Worm (Caenorhabditis elegans) whole organism, L1 larva: ENCODE data around the gene F31B9.7.

Experiments
- ceh-8 ChIP-seq: fragments of 200-800 bp; sonication (Bioruptor generic); optimal IDR thresholded peaks from 2 replicates; lab custom pipeline; 2018; ENCODE audit warnings: mild to moderate bottlenecking, missing genetic modification characterization, moderate library complexity, missing compliant biosample characterization
- egl-13 ChIP-seq: sonication (generic microtip); optimal IDR thresholded peaks from 2 replicates; lab custom pipeline; 2016; ENCODE audit warnings: missing genotype, missing genetic modification reagents, missing genetic modification characterization, missing compliant biosample characterization
- ets-5 ChIP-seq: fragments of 200-800 bp; sonication (Bioruptor generic); IDR thresholded peaks from 2 replicates; pipeline ENCODE4 v1.3.6; 2022; ENCODE audit warnings: missing genetic modification characterization, missing compliant biosample characterization
- lin-39 ChIP-seq: fragments of 150-350 bp; optimal IDR thresholded peaks from 2 replicates; lab custom pipeline; 2014; ENCODE audit warnings: missing biosample characterization, missing genetic modification reagents, missing genetic modification characterization
- nhr-11 ChIP-seq: fragments of 150-350 bp; optimal IDR thresholded peaks from 2 replicates; lab custom pipeline; 2014; ENCODE audit warnings: missing biosample characterization, missing genetic modification characterization
- nhr-237 ChIP-seq: fragments of 150-350 bp; optimal IDR thresholded peaks from 2 replicates; lab custom pipeline; 2014; ENCODE audit warnings: missing biosample characterization, missing genetic modification characterization
- nhr-76 ChIP-seq: sonication (generic microtip); optimal IDR thresholded peaks from 2 replicates; lab custom pipeline; 2017; ENCODE audit warnings: missing biosample characterization, missing genetic modification characterization
- sptf-1 ChIP-seq: fragments of 150-350 bp; optimal IDR thresholded peaks from 2 replicates; lab custom pipeline; 2014; ENCODE audit warnings: missing biosample characterization, missing genetic modification characterization
- unc-62 ChIP-seq: fragments of 150-350 bp; optimal IDR thresholded peaks from 2 replicates; lab custom pipeline; 2014; ENCODE audit warnings: missing biosample characterization, missing genetic modification reagents, missing genetic modification characterization
- ztf-11 ChIP-seq, 2 experiments: sonication (generic microtip); optimal IDR thresholded peaks; 2 replicates each; lab custom pipeline; 2016 to 2017; ENCODE audit warnings: missing genetic modification characterization in 2 of 2, missing biosample characterization in 1 of 2, missing compliant biosample characterization in 1 of 2

- TF ChIP-seq nhr-237 = no peak
- TF ChIP-seq sptf-1 (tag; lab: Kevin White, UChicago) = no peak
- TF ChIP-seq egl-13 (tag; lab: Kevin White, UChicago) = no peak
- no peak for TF ChIP-seq ceh-8 (GFP tag; lab: Kevin White, UChicago)
- no peak for TF ChIP-seq ets-5 (GFP tag; lab: Robert Waterston, UW)
- no peak for TF ChIP-seq nhr-76 (tag; lab: Kevin White, UChicago)
- TF ChIP-seq nhr-11 = no peak
- no peak for TF ChIP-seq lin-39 (tag; lab: Kevin White, UChicago)
- no peak for TF ChIP-seq unc-62 (GFP tag; lab: Kevin White, UChicago)
- TF ChIP-seq ztf-11 (tag; optimal IDR thresholded peaks at IDR 0.05; lab: Kevin White, UChicago) = no peak
These were observed 40.7 kb upstream of the F31B9.7 start, which contains the start of gene gmeb-2 for ce11 chrX:15878785-15879184.
